Worm (Caenorhabditis elegans): Measurements from ENCODE around the gene Y72A10A.1.

DNA sequence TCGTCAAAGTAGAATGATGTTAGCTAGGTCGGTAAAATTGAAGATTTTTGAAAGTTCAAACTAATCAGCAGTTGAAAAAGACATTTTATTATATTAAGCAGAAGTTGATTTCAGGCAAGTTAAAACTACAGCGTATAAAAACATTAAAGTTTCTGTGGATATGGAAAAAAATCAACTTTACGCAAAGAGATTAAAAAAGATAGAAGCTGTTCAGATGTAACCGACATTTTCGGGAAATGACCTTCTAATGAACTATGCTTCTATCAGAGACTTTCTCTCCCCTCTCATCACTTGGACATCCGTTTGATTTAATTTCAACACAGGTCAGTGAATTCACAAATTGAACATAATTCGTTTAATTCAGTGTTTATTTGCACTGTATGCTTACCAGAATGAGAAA, 42.1 kb upstream of the Y72A10A.1 start, which contains the start of gene T13C5.7:
- TF ChIP-seq pha-4 (tag; optimal IDR thresholded peaks at IDR 0.05) (no peak), nhr-28 (tag; optimal IDR thresholded peaks at IDR 0.05) (no peak), lsy-2 (tag; optimal IDR thresholded peaks at IDR 0.05) (no peak), elt-3 (tag; optimal IDR thresholded peaks at IDR 0.05) (no peak), elt-1 (tag; optimal IDR thresholded peaks at IDR 0.05; ENCODE audit: borderline replicate concordance, insufficient read depth) (no peak), mep-1 (tag; optimal IDR thresholded peaks at IDR 0.05) (no peak), M03D4.4 (tag; optimal IDR thresholded peaks at IDR 0.05) (no peak), ztf-11 (tag; optimal IDR thresholded peaks at IDR 0.05) (no peak)
